Worm (Caenorhabditis elegans) whole organism, L3 larva: ENCODE data around the gene ttbk-8.1.
"Not testable (repeated sequence)": the region's sequence is repeated elsewhere in the genome, so short reads cannot be mapped to it uniquely, and the experiment has no call there.

Experiments used
- R02D3.7 ChIP-seq: fragments of 150-350 bp; optimal IDR thresholded peaks from 2 replicates; lab custom pipeline; 2014; ENCODE audit warnings: missing biosample characterization, missing genetic modification characterization
- ZK546.5 ChIP-seq: sonication (generic microtip); optimal IDR thresholded peaks from 2 replicates; lab custom pipeline; 2017; ENCODE audit warnings: missing biosample characterization, missing genetic modification characterization
- aly-2 ChIP-seq: fragments of 150-350 bp; optimal IDR thresholded peaks from 2 replicates; lab custom pipeline; 2014; ENCODE audit warnings: missing biosample characterization, missing genetic modification characterization
- ceh-28 ChIP-seq: fragments of 150-350 bp; optimal IDR thresholded peaks from 2 replicates; lab custom pipeline; 2014; ENCODE audit warnings: missing biosample characterization, missing genetic modification reagents, missing genetic modification characterization
- ceh-9 ChIP-seq: sonication (generic microtip); optimal IDR thresholded peaks from 2 replicates; lab custom pipeline; 2018; ENCODE audit warnings: missing biosample characterization, missing genetic modification characterization
- daf-12 ChIP-seq: fragments of 150-350 bp; optimal IDR thresholded peaks from 2 replicates; lab custom pipeline; 2014; ENCODE audit warnings: missing biosample characterization, missing genetic modification reagents, missing genetic modification characterization
- egl-27 ChIP-seq: sonication (generic microtip); optimal IDR thresholded peaks from 4 replicates; lab custom pipeline; 2017; ENCODE audit warnings: missing biosample characterization, missing genetic modification reagents, missing genetic modification characterization
- elt-1 ChIP-seq: fragments of 150-350 bp; optimal IDR thresholded peaks from 2 replicates; lab custom pipeline; 2014; ENCODE audit warnings: missing biosample characterization, missing genetic modification characterization
- elt-2 ChIP-seq: sonication (generic microtip); optimal IDR thresholded peaks from 2 replicates; lab custom pipeline; 2016; ENCODE audit warnings: missing genetic modification reagents, mild to moderate bottlenecking, missing genetic modification characterization, missing compliant biosample characterization
- elt-3 ChIP-seq, 3 experiments: fragments of 150-350 bp in 1 of 3; sonication (generic microtip) in 2 of 3; optimal IDR thresholded peaks; 2 replicates in 2 of 3; 4 replicates in 1 of 3; lab custom pipeline; 2014 to 2017; ENCODE audit warnings: missing biosample characterization in 3 of 3, missing genetic modification characterization in 3 of 3
- fkh-10 ChIP-seq: sonication (generic microtip); optimal IDR thresholded peaks from 2 replicates; lab custom pipeline; 2017; ENCODE audit warnings: missing biosample characterization, missing genetic modification reagents, missing genetic modification characterization
- fkh-2 ChIP-seq: fragments of 150-350 bp; optimal IDR thresholded peaks from 2 replicates; lab custom pipeline; 2014; ENCODE audit warnings: missing biosample characterization, missing genetic modification reagents, missing genetic modification characterization
- fos-1 ChIP-seq: fragments of 150-350 bp; optimal IDR thresholded peaks from 2 replicates; lab custom pipeline; 2014; ENCODE audit warnings: missing biosample characterization, missing genetic modification characterization
- hmg-11 ChIP-seq: sonication (generic microtip); optimal IDR thresholded peaks from 2 replicates; lab custom pipeline; 2016; ENCODE audit warnings: missing genetic modification characterization, missing compliant biosample characterization
- jun-1 ChIP-seq: fragments of 150-350 bp; optimal IDR thresholded peaks from 2 replicates; lab custom pipeline; 2014; ENCODE audit warnings: missing biosample characterization, missing genetic modification reagents, missing genetic modification characterization
- lin-15B ChIP-seq: fragments of 150-350 bp; optimal IDR thresholded peaks from 2 replicates; lab custom pipeline; 2014; ENCODE audit warnings: missing biosample characterization, missing genetic modification characterization
- lsy-12 ChIP-seq: sonication (generic microtip); optimal IDR thresholded peaks from 2 replicates; lab custom pipeline; 2016; ENCODE audit warnings: mild to moderate bottlenecking, missing genetic modification characterization, missing compliant biosample characterization
- mdl-1 ChIP-seq: fragments of 150-350 bp; optimal IDR thresholded peaks from 2 replicates; lab custom pipeline; 2014; ENCODE audit warnings: missing biosample characterization, missing genetic modification characterization
- mml-1 ChIP-seq: fragments of 150-350 bp; sonication (generic microtip); optimal IDR thresholded peaks from 3 replicates; lab custom pipeline; 2014; ENCODE audit warnings: missing biosample characterization, missing genetic modification characterization
- nfya-1 ChIP-seq: sonication (generic microtip); optimal IDR thresholded peaks from 2 replicates; lab custom pipeline; 2017; ENCODE audit warnings: missing genetic modification characterization, mild to moderate bottlenecking, missing compliant biosample characterization, antibody characterized with exemption, moderate library complexity; ENCODE audit not compliant: insufficient read depth
- nhr-11 ChIP-seq: fragments of 150-350 bp; optimal IDR thresholded peaks from 2 replicates; lab custom pipeline; 2014; ENCODE audit warnings: missing biosample characterization, missing genetic modification characterization
- nhr-28 ChIP-seq: fragments of 150-350 bp; optimal IDR thresholded peaks from 2 replicates; lab custom pipeline; 2014; ENCODE audit warnings: missing biosample characterization, missing genetic modification characterization
- nhr-43 ChIP-seq: sonication (generic microtip); optimal IDR thresholded peaks from 2 replicates; lab custom pipeline; 2016; ENCODE audit warnings: mild to moderate bottlenecking, missing genetic modification characterization, missing compliant biosample characterization; ENCODE audit not compliant: poor library complexity, severe bottlenecking
- nhr-77 ChIP-seq: fragments of 150-350 bp; optimal IDR thresholded peaks from 2 replicates; lab custom pipeline; 2014; ENCODE audit warnings: missing biosample characterization, missing genetic modification characterization
- pqm-1 ChIP-seq: fragments of 150-350 bp; optimal IDR thresholded peaks from 2 replicates; lab custom pipeline; 2017; ENCODE audit warnings: missing biosample characterization, missing genetic modification characterization, inconsistent platforms
- sea-2 ChIP-seq: fragments of 150-350 bp; sonication (generic microtip); optimal IDR thresholded peaks from 4 replicates; lab custom pipeline; 2014; ENCODE audit warnings: missing biosample characterization, missing genetic modification reagents, missing genetic modification characterization
- skn-1 ChIP-seq: fragments of 150-350 bp; optimal IDR thresholded peaks from 2 replicates; lab custom pipeline; 2014; ENCODE audit warnings: missing biosample characterization, missing genetic modification characterization
- snpc-4 ChIP-seq: fragments of 150-350 bp; optimal IDR thresholded peaks from 2 replicates; lab custom pipeline; 2014; ENCODE audit warnings: missing biosample characterization, missing genetic modification characterization
- unc-39 ChIP-seq: sonication (generic microtip); optimal IDR thresholded peaks from 4 replicates; lab custom pipeline; 2017; ENCODE audit warnings: missing biosample characterization, missing genetic modification characterization
- unc-62 ChIP-seq: fragments of 150-350 bp; sonication (generic microtip); optimal IDR thresholded peaks from 4 replicates; lab custom pipeline; 2014; ENCODE audit warnings: missing biosample characterization, missing genetic modification reagents, missing genetic modification characterization
- ztf-11 ChIP-seq: fragments of 150-350 bp; optimal IDR thresholded peaks from 2 replicates; lab custom pipeline; 2014; ENCODE audit warnings: missing biosample characterization, missing genetic modification characterization
- ztf-4 ChIP-seq: fragments of 150-350 bp; optimal IDR thresholded peaks from 2 replicates; lab custom pipeline; 2014; ENCODE audit warnings: missing biosample characterization, missing genetic modification characterization

Gene ttbk-8.1

ce11 chrIV:13454698-13455097 lies 17.4 kb upstream of the ttbk-8.1 start, which contains the start of gene uso-1:
uso-1 (minus strand) TSS chrIV:13454798.
- TF ChIP-seq ztf-11 (tag; lab: Kevin White, UChicago) (no peak), fkh-10 (GFP tag; lab: Kevin White, UChicago) (no peak), lin-15B (tag; lab: Kevin White, UChicago) (no peak), ceh-28 (no peak), elt-2 (tag; lab: Kevin White, UChicago) (no peak), mdl-1 (tag; lab: Kevin White, UChicago) (no peak)
- TF ChIP-seq, all 47 proteins: peak for 0

- not testable (repeated sequence) for TF ChIP-seq skn-1, R02D3.7, nhr-43 (tag; lab: Kevin White, UChicago)
- TF ChIP-seq, all 47 proteins: peak for 0; not testable (repeated sequence) for 47
Observed at ce11 chrIV:13455200-13455599, 16.9 kb upstream of the ttbk-8.1 start, which contains the start of gene Y38H8A.7. Y38H8A.7 (plus strand) TSS chrIV:13455500.

- no peak for TF ChIP-seq sea-2 (GFP tag; lab: Kevin White, UChicago)
- TF ChIP-seq daf-12, result no peak
- no peak for TF ChIP-seq R02D3.7 (tag; lab: Kevin White, UChicago)
- TF ChIP-seq skn-1 (tag; lab: Kevin White, UChicago), result no peak
- no peak for TF ChIP-seq ceh-28
- TF ChIP-seq hmg-11 (tag; lab: Kevin White, UChicago), result no peak
- no peak for TF ChIP-seq elt-1 (tag; lab: Kevin White, UChicago)
- TF ChIP-seq nfya-1 (tag; lab: Kevin White, UChicago), result no peak
- TF ChIP-seq nhr-11 (tag; lab: Kevin White, UChicago), result no peak
- no peak for TF ChIP-seq unc-62 (GFP tag; lab: Kevin White, UChicago)
- no peak for TF ChIP-seq pqm-1
Observed at ce11 chrIV:13456893-13457292, 15.2 kb upstream of the ttbk-8.1 start.

- no peak for TF ChIP-seq ztf-4 (tag; lab: Kevin White, UChicago)
- no peak for TF ChIP-seq nhr-28 (tag; lab: Kevin White, UChicago)
- TF ChIP-seq fkh-10 (GFP tag; lab: Kevin White, UChicago), result no peak
- TF ChIP-seq ztf-11 (tag; lab: Kevin White, UChicago), result no peak
- no peak for TF ChIP-seq fkh-2
- no peak for TF ChIP-seq lsy-12
- TF ChIP-seq aly-2 (tag; lab: Kevin White, UChicago), result no peak
- TF ChIP-seq mml-1 (tag; lab: Kevin White, UChicago), result no peak
- TF ChIP-seq unc-39 (tag; lab: Kevin White, UChicago), result no peak
- no peak for TF ChIP-seq R02D3.7 (tag; lab: Kevin White, UChicago)
- no peak for TF ChIP-seq elt-2 (tag; lab: Kevin White, UChicago)
- no peak for TF ChIP-seq pqm-1
- no peak for TF ChIP-seq nfya-1 (tag; lab: Kevin White, UChicago)
- no peak for TF ChIP-seq daf-12
- no peak for TF ChIP-seq elt-3 (tag; optimal IDR thresholded peaks at IDR 0.05; lab: Kevin White, UChicago)
- TF ChIP-seq ceh-9 (tag; lab: Kevin White, UChicago), result no peak
- no peak for TF ChIP-seq egl-27 (tag; lab: Kevin White, UChicago)
- TF ChIP-seq skn-1 (tag; lab: Kevin White, UChicago), result no peak
- no peak for TF ChIP-seq nhr-11 (tag; lab: Kevin White, UChicago)
Observed at ce11 chrIV:13458237-13458636, 13.9 kb upstream of the ttbk-8.1 start.

- TF ChIP-seq hmg-11 (tag; lab: Kevin White, UChicago) (no peak), fkh-10 (GFP tag; lab: Kevin White, UChicago) (no peak), egl-27 (tag; lab: Kevin White, UChicago) (no peak)
- TF ChIP-seq, all 47 proteins: peak for 0
Observed at ce11 chrIV:13460876-13461275, 11.2 kb upstream of the ttbk-8.1 start, which contains the start of gene Y38H8A.12. Y38H8A.12 (minus strand) TSS chrIV:13460976.

- TF ChIP-seq sea-2 (GFP tag; lab: Kevin White, UChicago), result no peak
- no peak for TF ChIP-seq fkh-2
- no peak for TF ChIP-seq nfya-1 (tag; lab: Kevin White, UChicago)
- no peak for TF ChIP-seq fos-1
- TF ChIP-seq hmg-11 (tag; lab: Kevin White, UChicago), result no peak
- TF ChIP-seq nhr-77 (tag; lab: Kevin White, UChicago), result no peak
- no peak for TF ChIP-seq ZK546.5
- TF ChIP-seq nhr-43 (tag; lab: Kevin White, UChicago), result no peak
- no peak for TF ChIP-seq jun-1 (tag; lab: Kevin White, UChicago)
- no peak for TF ChIP-seq snpc-4
Observed at ce11 chrIV:13465797-13466196, 6.3 kb upstream of the ttbk-8.1 start, which contains the start of gene fezf-1. fezf-1 (plus strand) TSS chrIV:13466097.
